Fruit fly (Drosophila melanogaster) whole organism, embryonic: ENCODE data around the gene cert.

Experiments
- Ada2b ChIP-seq: fragments of 200-800 bp; sonication (Bioruptor generic); IDR thresholded peaks from 2 replicates; pipeline ENCODE4 v1.3.6; 2022; ENCODE audit warnings: missing biosample characterization, missing genetic modification characterization
- Atf-2 ChIP-seq: fragments of 200-800 bp; sonication (Bioruptor generic); optimal IDR thresholded peaks from 2 replicates; lab custom pipeline; 2016; ENCODE audit warnings: missing biosample characterization, missing genetic modification characterization
- Bgb ChIP-seq: fragments of 200-800 bp; sonication (Bioruptor generic); IDR thresholded peaks from 2 replicates; pipeline ENCODE4 v1.3.6; 2022; ENCODE audit warnings: missing biosample characterization, missing genetic modification characterization; ENCODE audit not compliant: partially characterized antibody
- CG10462 ChIP-seq: fragments of 200-800 bp; sonication (Bioruptor generic); optimal IDR thresholded peaks from 2 replicates; lab custom pipeline; 2016; ENCODE audit warnings: missing biosample characterization, missing genetic modification characterization
- CG11723 ChIP-seq: fragments of 200-800 bp; sonication (Bioruptor generic); optimal IDR thresholded peaks from 2 replicates; lab custom pipeline; 2017; ENCODE audit warnings: missing biosample characterization, mild to moderate bottlenecking, missing genetic modification characterization
- CG12071 ChIP-seq: fragments of 200-800 bp; sonication (Bioruptor generic); optimal IDR thresholded peaks from 3 replicates; lab custom pipeline; 2018; ENCODE audit warnings: missing biosample characterization, mild to moderate bottlenecking, missing genetic modification characterization
- CG12769 ChIP-seq: fragments of 200-800 bp; sonication (Bioruptor generic); optimal IDR thresholded peaks from 2 replicates; lab custom pipeline; 2019; ENCODE audit warnings: missing biosample characterization, mild to moderate bottlenecking, missing genetic modification characterization, moderate library complexity
- CG13123 ChIP-seq: fragments of 200-800 bp; sonication (Bioruptor generic); optimal IDR thresholded peaks from 2 replicates; lab custom pipeline; 2016; ENCODE audit warnings: missing biosample characterization, missing genetic modification characterization
- CG13775 ChIP-seq: fragments of 200-800 bp; sonication (Bioruptor generic); optimal IDR thresholded peaks from 3 replicates; lab custom pipeline; 2017; ENCODE audit warnings: missing biosample characterization, mild to moderate bottlenecking, missing genetic modification characterization
- CG15601 ChIP-seq: fragments of 200-800 bp; sonication (Bioruptor generic); optimal IDR thresholded peaks from 3 replicates; lab custom pipeline; 2019; ENCODE audit warnings: missing biosample characterization, mild to moderate bottlenecking, missing genetic modification characterization, moderate library complexity
- CG16863 ChIP-seq: fragments of 200-800 bp; sonication (Bioruptor generic); optimal IDR thresholded peaks from 3 replicates; lab custom pipeline; 2016; ENCODE audit warnings: missing biosample characterization, missing genetic modification characterization
- CG1792 ChIP-seq: fragments of 200-800 bp; sonication (Bioruptor generic); optimal IDR thresholded peaks from 2 replicates; lab custom pipeline; 2016; ENCODE audit warnings: missing biosample characterization, missing genetic modification characterization
- CG18011 ChIP-seq: fragments of 200-800 bp; sonication (Bioruptor generic); optimal IDR thresholded peaks from 2 replicates; lab custom pipeline; 2017; ENCODE audit warnings: missing biosample characterization, missing genetic modification characterization, mild to moderate bottlenecking, moderate library complexity, missing genotype
- CG2202 ChIP-seq: fragments of 200-800 bp; sonication (Bioruptor generic); optimal IDR thresholded peaks from 2 replicates; lab custom pipeline; 2018; ENCODE audit warnings: missing biosample characterization, mild to moderate bottlenecking, missing genetic modification characterization
- CG3407 ChIP-seq: fragments of 200-800 bp; sonication (Bioruptor generic); optimal IDR thresholded peaks from 2 replicates; lab custom pipeline; 2018; ENCODE audit warnings: missing biosample characterization, mild to moderate bottlenecking, missing genetic modification characterization
- CG3847 ChIP-seq: fragments of 200-800 bp; sonication (Bioruptor generic); IDR thresholded peaks from 2 replicates; pipeline ENCODE4 v1.3.6; 2022; ENCODE audit warnings: missing biosample characterization, missing genetic modification characterization
- CG43689 ChIP-seq: fragments of 200-800 bp; sonication (Bioruptor generic); IDR thresholded peaks from 2 replicates; pipeline ENCODE4 v1.3.6; 2022; ENCODE audit warnings: missing biosample characterization, missing genetic modification characterization
- CG7963 ChIP-seq: fragments of 200-800 bp; sonication (Bioruptor generic); IDR thresholded peaks from 3 replicates; pipeline ENCODE4 v1.3.6; 2022; ENCODE audit warnings: missing biosample characterization, missing genetic modification characterization; ENCODE audit not compliant: partially characterized antibody
- CG8388 ChIP-seq: fragments of 200-800 bp; sonication (Bioruptor generic); optimal IDR thresholded peaks from 2 replicates; lab custom pipeline; 2019; ENCODE audit warnings: missing biosample characterization, mild to moderate bottlenecking, missing genetic modification characterization, moderate library complexity
- CG9797 ChIP-seq: fragments of 200-800 bp; sonication (Bioruptor generic); optimal IDR thresholded peaks from 3 replicates; lab custom pipeline; 2018; ENCODE audit warnings: missing biosample characterization, mild to moderate bottlenecking, missing genetic modification characterization
- CG9932 ChIP-seq: fragments of 200-800 bp; sonication (Bioruptor generic); IDR thresholded peaks from 2 replicates; pipeline ENCODE4 v1.3.6; 2022; ENCODE audit warnings: missing biosample characterization, missing genetic modification characterization
- Deaf1 ChIP-seq: fragments of 200-800 bp; optimal IDR thresholded peaks from 3 replicates; lab custom pipeline; 2019; ENCODE audit warnings: missing biosample characterization, mild to moderate bottlenecking, missing genetic modification characterization, moderate library complexity
- ERR ChIP-seq: fragments of 200-800 bp; sonication (Bioruptor generic); optimal IDR thresholded peaks from 2 replicates; lab custom pipeline; 2016; ENCODE audit warnings: missing biosample characterization, missing genetic modification characterization
- MTF-1 ChIP-seq: fragments of 200-800 bp; sonication (Bioruptor generic); optimal IDR thresholded peaks from 2 replicates; lab custom pipeline; 2018; ENCODE audit warnings: missing biosample characterization, mild to moderate bottlenecking, missing genetic modification characterization, borderline replicate concordance
- Max ChIP-seq: fragments of 200-800 bp; sonication (Bioruptor generic); optimal IDR thresholded peaks from 2 replicates; lab custom pipeline; 2016; ENCODE audit warnings: missing biosample characterization, mild to moderate bottlenecking, missing genetic modification characterization
- Stat92E ChIP-seq, 3 experiments: fragments of >200 bp in 2 of 3; fragments of 200-800 bp in 1 of 3; sonication (Bioruptor generic) in 1 of 3; optimal IDR thresholded peaks; 2 replicates each; lab custom pipeline; 2017 to 2019; ENCODE audit warnings: missing biosample characterization in 3 of 3, missing genetic modification characterization in 3 of 3, mild to moderate bottlenecking in 1 of 3, moderate library complexity in 1 of 3
- ab ChIP-seq: fragments of 200-800 bp; sonication (Bioruptor generic); optimal IDR thresholded peaks from 2 replicates; lab custom pipeline; 2016; ENCODE audit warnings: missing biosample characterization, missing genetic modification characterization
- ase ChIP-seq: fragments of 200-800 bp; sonication (Bioruptor generic); IDR thresholded peaks from 3 replicates; pipeline ENCODE4 v1.3.6; 2022; ENCODE audit warnings: missing biosample characterization, missing genetic modification characterization
- cas ChIP-seq: fragments of 200-800 bp; sonication (Bioruptor generic); IDR thresholded peaks from 2 replicates; pipeline ENCODE4 v1.3.6; 2022; ENCODE audit warnings: missing biosample characterization, missing genetic modification characterization
- cg ChIP-seq: fragments of 200-800 bp; sonication (Bioruptor generic); optimal IDR thresholded peaks from 3 replicates; lab custom pipeline; 2019; ENCODE audit warnings: missing biosample characterization, mild to moderate bottlenecking, missing genetic modification characterization, moderate library complexity
- chif ChIP-seq, 2 experiments: fragments of 200-800 bp; sonication (Bioruptor generic); optimal IDR thresholded peaks; 3 replicates each; lab custom pipeline; 2016; ENCODE audit warnings: missing biosample characterization in 2 of 2, missing genetic modification characterization in 2 of 2
- chinmo ChIP-seq: fragments of 200-800 bp; sonication (Bioruptor generic); IDR thresholded peaks from 4 replicates; pipeline ENCODE4 v1.3.6; 2022; ENCODE audit warnings: missing biosample characterization, missing genetic modification characterization; ENCODE audit not compliant: partially characterized antibody
- corto ChIP-seq: fragments of 200-800 bp; sonication (Bioruptor generic); optimal IDR thresholded peaks from 2 replicates; lab custom pipeline; 2016; ENCODE audit warnings: missing biosample characterization, mild to moderate bottlenecking, missing genetic modification characterization, moderate library complexity
- crc ChIP-seq: fragments of 200-800 bp; sonication (Bioruptor generic); optimal IDR thresholded peaks from 2 replicates; lab custom pipeline; 2016; ENCODE audit warnings: missing biosample characterization, missing genetic modification characterization
- dmrt99B ChIP-seq: fragments of 200-800 bp; sonication (Bioruptor generic); optimal IDR thresholded peaks from 2 replicates; lab custom pipeline; 2018; ENCODE audit warnings: missing biosample characterization, mild to moderate bottlenecking, missing genetic modification characterization, moderate library complexity
- en ChIP-seq: fragments of 200-800 bp; sonication (Bioruptor generic); optimal IDR thresholded peaks from 2 replicates; lab custom pipeline; 2016; ENCODE audit warnings: missing biosample characterization, missing genetic modification characterization
- exex ChIP-seq: fragments of 200-800 bp; sonication (Bioruptor generic); optimal IDR thresholded peaks from 4 replicates; lab custom pipeline; 2018; ENCODE audit warnings: missing biosample characterization, mild to moderate bottlenecking, missing genetic modification characterization, moderate library complexity
- fd102C ChIP-seq: fragments of 200-800 bp; sonication (Bioruptor generic); optimal IDR thresholded peaks from 2 replicates; lab custom pipeline; 2018; ENCODE audit warnings: missing biosample characterization, mild to moderate bottlenecking, missing genetic modification characterization, moderate library complexity
- gcm ChIP-seq: fragments of 200-800 bp; sonication (Bioruptor generic); optimal IDR thresholded peaks from 2 replicates; lab custom pipeline; 2019; ENCODE audit warnings: missing biosample characterization, mild to moderate bottlenecking, missing genetic modification characterization, moderate library complexity
- lab ChIP-seq: fragments of 200-800 bp; sonication (Bioruptor generic); optimal IDR thresholded peaks from 3 replicates; lab custom pipeline; 2017; ENCODE audit warnings: missing biosample characterization, missing genetic modification characterization, mild to moderate bottlenecking, moderate library complexity, missing genetic modification reagents
- nerfin-1 ChIP-seq: fragments of 200-800 bp; sonication (Bioruptor generic); optimal IDR thresholded peaks from 3 replicates; lab custom pipeline; 2019; ENCODE audit warnings: missing biosample characterization, mild to moderate bottlenecking, missing genetic modification characterization, moderate library complexity
- oc ChIP-seq: fragments of 200-800 bp; sonication (Bioruptor generic); optimal IDR thresholded peaks from 2 replicates; lab custom pipeline; 2018; ENCODE audit warnings: missing biosample characterization, mild to moderate bottlenecking, missing genetic modification characterization, moderate library complexity
- pb ChIP-seq: fragments of 200-800 bp; sonication (Bioruptor generic); optimal IDR thresholded peaks from 3 replicates; lab custom pipeline; 2016; ENCODE audit warnings: missing biosample characterization, missing genetic modification characterization
- salm ChIP-seq: fragments of 200-800 bp; sonication (Bioruptor generic); optimal IDR thresholded peaks from 2 replicates; lab custom pipeline; 2018; ENCODE audit warnings: missing biosample characterization, mild to moderate bottlenecking, missing genetic modification characterization
- sima ChIP-seq: fragments of 200-800 bp; sonication (Bioruptor generic); optimal IDR thresholded peaks from 2 replicates; lab custom pipeline; 2016; ENCODE audit warnings: missing biosample characterization, missing genetic modification characterization
- sqz ChIP-seq: fragments of 200-800 bp; sonication (Bioruptor generic); optimal IDR thresholded peaks from 3 replicates; lab custom pipeline; 2018; ENCODE audit warnings: missing biosample characterization, mild to moderate bottlenecking, missing genetic modification characterization
- ssp ChIP-seq: fragments of 200-800 bp; sonication (Bioruptor generic); IDR thresholded peaks from 2 replicates; pipeline ENCODE4 v1.3.6; 2022; ENCODE audit warnings: missing biosample characterization, missing genetic modification characterization
- unc-4 ChIP-seq: fragments of 200-800 bp; sonication (Bioruptor generic); IDR thresholded peaks from 2 replicates; pipeline ENCODE4 v1.3.6; 2022; ENCODE audit warnings: missing biosample characterization, missing genetic modification characterization; ENCODE audit not compliant: partially characterized antibody
- wek ChIP-seq: fragments of 200-800 bp; sonication (Bioruptor generic); optimal IDR thresholded peaks from 3 replicates; lab custom pipeline; 2018; ENCODE audit warnings: missing biosample characterization, mild to moderate bottlenecking, missing genetic modification characterization, moderate library complexity
- wor ChIP-seq: fragments of 200-800 bp; sonication (Bioruptor generic); IDR thresholded peaks from 2 replicates; pipeline ENCODE4 v1.3.6; 2022; ENCODE audit warnings: missing biosample characterization, missing genetic modification characterization

cert gene

DNA sequence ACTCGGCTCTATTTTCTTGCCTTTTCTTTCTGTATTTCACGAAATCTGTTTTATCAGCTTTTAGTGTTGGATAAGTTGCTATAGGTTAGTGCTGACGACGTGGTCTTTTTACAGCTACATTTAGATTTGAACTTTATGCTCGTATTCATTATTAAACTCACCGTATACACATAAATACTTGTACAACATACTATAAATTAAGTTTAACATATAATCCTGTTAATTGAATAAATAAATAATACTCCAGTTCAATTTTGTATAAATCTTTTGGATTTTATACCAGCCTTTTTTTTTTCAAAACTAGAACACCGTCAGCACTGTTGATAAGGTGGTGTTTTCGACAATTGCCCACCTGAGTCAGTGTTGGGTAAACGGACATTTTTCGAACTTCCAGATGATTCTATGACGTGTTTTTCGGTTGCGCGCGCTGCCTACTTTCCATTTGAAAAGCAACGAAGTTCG, 19.3 kb upstream of the cert start, which contains the start of gene BI-1 (continued):
- TF ChIP-seq CG12071 (no peak), CG16863 (GFP tag; lab: Kevin White, UChicago) (no peak), crc (GFP tag; lab: Kevin White, UChicago) (no peak), ERR (GFP tag; lab: Kevin White, UChicago) (no peak), CG2202 (tag; lab: Kevin White, UChicago) (no peak), Deaf1 (tag; lab: Kevin White, UChicago) (no peak), CG9932 (GFP tag; lab: Robert Waterston, UW) (peak; percentile 82), chif (GFP tag; optimal IDR thresholded peaks at IDR 0.05; lab: Kevin White, UChicago) (peak in 1 of 2 experiments; percentile 0), sima (GFP tag; lab: Kevin White, UChicago) (no peak), ab (GFP tag; lab: Kevin White, UChicago) (no peak), CG3847 (GFP tag; lab: Robert Waterston, UW) (peak; percentile 84), fd102C (GFP tag; lab: Kevin White, UChicago) (no peak), salm (tag; lab: Kevin White, UChicago) (peak; percentile 0), CG3407 (peak; percentile 9), unc-4 (GFP tag; lab: Robert Waterston, UW) (no peak), Stat92E (GFP tag; optimal IDR thresholded peaks at IDR 0.05; lab: Kevin White, UChicago) (peak in 1 of 3 experiments; percentile 43), dmrt99B (no peak), wor (GFP tag; lab: Robert Waterston, UW) (peak; percentile 18; the same call in 1 of the 2 replicates), CG7963 (GFP tag; lab: Robert Waterston, UW) (no peak), en (GFP tag; lab: Kevin White, UChicago) (no peak), Bgb (GFP tag; lab: Robert Waterston, UW) (no peak), wek (GFP tag; lab: Kevin White, UChicago) (no peak), CG13775 (GFP tag; lab: Kevin White, UChicago) (peak; percentile 61), gcm (GFP tag; lab: Kevin White, UChicago) (no peak), CG12769 (tag; lab: Kevin White, UChicago) (no peak), CG15601 (tag; lab: Kevin White, UChicago) (no peak), ase (no peak), CG43689 (no peak), CG8388 (no peak), corto (GFP tag; lab: Kevin White, UChicago) (peak; percentile 17), sqz (GFP tag; lab: Kevin White, UChicago) (no peak), CG10462 (GFP tag; lab: Kevin White, UChicago) (no peak), exex (tag; lab: Kevin White, UChicago) (peak; percentile 54), lab (peak; percentile 83), Max (GFP tag; lab: Kevin White, UChicago) (peak; percentile 83), chinmo (no peak), nerfin-1 (tag; lab: Kevin White, UChicago) (peak; percentile 70), CG9797 (GFP tag; lab: Kevin White, UChicago) (no peak), cg (GFP tag; lab: Kevin White, UChicago) (no peak), CG1792 (GFP tag; lab: Kevin White, UChicago) (no peak), Atf-2 (GFP tag; lab: Kevin White, UChicago) (no peak), oc (tag; lab: Kevin White, UChicago) (no peak), CG11723 (GFP tag; lab: Kevin White, UChicago) (no peak), ssp (GFP tag; lab: Robert Waterston, UW) (no peak), CG18011 (GFP tag; lab: Kevin White, UChicago) (peak; percentile 49), pb (GFP tag; lab: Kevin White, UChicago) (no peak), cas (GFP tag; lab: Robert Waterston, UW) (no peak), MTF-1 (GFP tag; lab: Kevin White, UChicago) (no peak), Ada2b (GFP tag; lab: Robert Waterston, UW) (no peak), CG13123 (GFP tag; lab: Kevin White, UChicago) (no peak)
